Worm (Caenorhabditis elegans): ENCODE data around the gene C53D6.7.

The C53D6.7 gene

DNA sequence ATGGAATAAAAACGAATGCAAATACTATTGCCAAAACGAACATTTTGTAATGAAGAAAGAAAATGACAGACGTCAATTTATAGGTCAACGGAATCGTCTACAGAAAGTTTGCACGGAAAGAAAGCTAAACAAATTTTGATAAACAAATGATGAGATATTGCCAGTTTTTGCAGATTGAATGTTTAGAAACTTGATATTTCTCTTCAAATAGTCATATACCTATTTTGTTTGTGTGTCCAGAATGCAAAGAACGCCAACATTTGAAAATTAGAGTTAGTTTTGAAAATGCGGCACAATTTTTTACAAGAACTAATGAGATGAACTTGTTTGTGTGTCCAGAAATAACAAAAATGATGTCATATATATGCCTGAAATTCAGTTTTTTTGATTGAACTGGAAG lies 8.3 kb upstream of the C53D6.7 start, which contains the start of gene Y73F4A.1:
Gene Y73F4A.1 (minus strand): TSS at position 101 of the 400 bp plus-strand sequence.
- TF ChIP-seq dmd-9 (GFP tag; IDR thresholded peaks at IDR 0.05): no peak
- TF ChIP-seq attf-4 (tag; optimal IDR thresholded peaks at IDR 0.05): no peak

DNA sequence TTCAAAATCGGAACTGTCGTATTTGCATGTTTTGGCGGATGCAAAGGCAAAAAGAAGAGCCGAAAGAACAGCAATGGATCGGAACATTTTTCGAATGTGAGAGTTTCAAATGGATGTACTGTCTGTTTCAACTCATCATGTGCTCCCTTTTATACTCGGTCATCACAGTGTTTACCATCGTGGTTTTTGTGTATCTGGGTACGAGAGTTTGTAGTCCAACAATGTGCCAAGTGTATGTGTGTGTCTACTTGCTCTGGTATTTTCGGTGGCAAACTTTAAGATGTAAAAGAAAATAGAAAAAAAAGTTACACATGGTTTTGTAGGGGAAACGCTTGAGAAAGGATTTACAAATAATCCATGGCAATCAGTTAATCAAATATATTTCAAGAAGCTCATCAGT lies 6.3 kb upstream of the C53D6.7 start, which contains the start of gene Y73F4A.2:
Gene Y73F4A.2 (minus strand): TSS at position 124 of the 400 bp plus-strand sequence.
- TF ChIP-seq egl-43 (GFP tag; IDR thresholded peaks at IDR 0.05) (no peak), zfp-2 (tag; optimal IDR thresholded peaks at IDR 0.05) (no peak), rbr-2 (tag; optimal IDR thresholded peaks at IDR 0.05) (no peak), dpl-1 (GFP tag; optimal IDR thresholded peaks at IDR 0.05) (no peak), nhr-28 (tag; optimal IDR thresholded peaks at IDR 0.05) (peak; percentile 49), madf-5 (GFP tag; IDR thresholded peaks at IDR 0.05) (no peak), mep-1 (tag; optimal IDR thresholded peaks at IDR 0.05) (no peak), Y105C5A.15 (GFP tag; IDR thresholded peaks at IDR 0.05) (no peak), ceh-32 (tag; optimal IDR thresholded peaks at IDR 0.05; ENCODE audit: poor library complexity) (no peak)

DNA sequence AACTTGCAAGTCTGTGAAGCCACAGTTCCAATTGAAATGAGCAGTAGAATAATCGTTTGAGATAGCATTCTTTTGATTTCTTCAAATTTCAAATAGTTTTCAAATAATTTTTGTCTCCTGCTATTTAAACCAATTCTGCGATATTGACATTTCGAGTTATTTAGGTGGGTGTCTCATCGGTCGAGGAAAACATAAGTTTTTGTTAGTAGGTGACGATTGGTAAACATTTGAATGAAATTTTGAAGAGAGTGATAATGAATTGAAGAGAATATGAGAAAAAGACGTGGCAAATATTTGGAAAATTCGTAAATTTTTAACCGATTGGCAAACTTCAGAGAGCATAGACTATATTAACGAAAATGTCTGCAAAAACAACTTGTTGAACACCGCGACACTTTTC lies 3.4 kb upstream of the C53D6.7 start, which contains the start of gene Y73F4A.3:
Gene Y73F4A.3 (minus strand): TSS at position 101 of the 400 bp plus-strand sequence.
- TF ChIP-seq T20F7.1 (GFP tag; optimal IDR thresholded peaks at IDR 0.05) (no peak), T26A8.4 (GFP tag; IDR thresholded peaks at IDR 0.05) (no peak), R02D3.7 (tag; optimal IDR thresholded peaks at IDR 0.05) (no peak), ceh-20 (GFP tag; IDR thresholded peaks at IDR 0.05) (no peak), zfp-3 (GFP tag; conservative IDR thresholded peaks at IDR 0.05) (no peak), Y5F2A.4 (GFP tag; optimal IDR thresholded peaks at IDR 0.05) (no peak), skn-1 (tag; optimal IDR thresholded peaks at IDR 0.05) (no peak), cey-2 (tag; optimal IDR thresholded peaks at IDR 0.05; ENCODE audit: borderline replicate concordance, insufficient read depth) (no peak), F26F4.8 (GFP tag; conservative IDR thresholded peaks at IDR 0.05) (no peak)

DNA sequence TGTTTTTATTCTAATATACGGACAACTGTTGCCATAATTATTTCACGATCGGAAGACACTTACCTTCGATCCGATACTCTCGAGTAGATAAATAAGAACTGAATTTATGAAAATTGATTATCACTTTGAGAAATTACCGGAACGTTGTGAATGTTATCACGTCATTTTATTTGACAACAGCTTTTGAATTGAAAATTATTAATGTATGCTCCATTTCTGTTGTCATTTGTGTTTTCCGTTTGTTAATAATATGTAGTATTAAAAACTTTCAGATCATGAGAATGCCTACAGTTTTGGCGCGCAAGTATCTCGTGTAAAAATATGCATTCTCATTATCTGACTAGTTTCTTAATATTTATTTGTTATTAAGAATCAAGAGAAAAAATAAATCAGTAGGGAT lies 2.6 kb downstream of the C53D6.7 start, which contains the start of gene C53D6.10:
Gene C53D6.10 (minus strand): TSS at position 101 of the 400 bp plus-strand sequence.
- TF ChIP-seq F26F4.8 (GFP tag; conservative IDR thresholded peaks at IDR 0.05) (no peak), lin-13 (GFP tag; optimal IDR thresholded peaks at IDR 0.05) (no peak), D1046.2 (GFP tag; IDR thresholded peaks at IDR 0.05) (no peak), php-3 (GFP tag; IDR thresholded peaks at IDR 0.05) (no peak), duxl-1 (tag; optimal IDR thresholded peaks at IDR 0.05; ENCODE audit: poor library complexity) (no peak), lsy-2 (tag; optimal IDR thresholded peaks at IDR 0.05) (no peak), Y48G9A.11 (GFP tag; IDR thresholded peaks at IDR 0.05) (no peak), lir-3 (tag; optimal IDR thresholded peaks at IDR 0.05) (no peak), dmd-9 (GFP tag; IDR thresholded peaks at IDR 0.05) (no peak), rbr-2 (tag; optimal IDR thresholded peaks at IDR 0.05) (no peak), Y75B8A.6 (GFP tag; IDR thresholded peaks at IDR 0.05) (no peak), daf-16 (GFP tag; optimal IDR thresholded peaks at IDR 0.05) (no peak), daf-16 (tag; optimal IDR thresholded peaks at IDR 0.05) (no peak), tag-97 (GFP tag; IDR thresholded peaks at IDR 0.05) (no peak)

DNA sequence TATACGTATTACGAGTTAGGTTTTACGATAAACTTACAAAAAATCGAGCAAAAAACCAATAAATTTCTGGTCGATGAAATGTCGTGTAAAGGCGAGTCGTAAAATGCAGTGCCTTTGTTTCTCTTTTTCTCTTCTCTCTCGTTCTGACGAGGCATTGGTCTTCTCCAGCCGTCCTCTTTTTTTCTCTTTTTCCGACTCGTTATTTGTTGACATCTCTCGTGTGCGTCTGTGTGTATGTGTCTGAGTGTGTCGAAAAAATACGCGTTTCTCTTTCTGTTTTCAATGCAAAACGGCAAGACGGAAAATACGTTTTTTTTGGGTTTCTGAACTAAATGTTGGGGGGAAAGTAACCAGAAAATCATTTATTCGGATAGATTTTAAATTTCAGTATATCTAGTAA lies 4.4 kb downstream of the C53D6.7 start, which contains the start of gene C53D6.6:
Gene C53D6.6 (minus strand): TSS at position 118 of the 400 bp plus-strand sequence.
- TF ChIP-seq daf-16 (GFP tag; optimal IDR thresholded peaks at IDR 0.05) (no peak), daf-16 (tag; optimal IDR thresholded peaks at IDR 0.05) (peak; percentile 68), fos-1 (tag; optimal IDR thresholded peaks at IDR 0.05) (no peak), unc-62 (GFP tag; optimal IDR thresholded peaks at IDR 0.05 in 1 of 2) (peak in 1 of 2 experiments; percentile 6), unc-62 (tag; optimal IDR thresholded peaks at IDR 0.05) (no peak), lin-13 (GFP tag; optimal IDR thresholded peaks at IDR 0.05) (no peak), zag-1 (tag; optimal IDR thresholded peaks at IDR 0.05) (no peak), aha-1 (tag) (peak; percentile 26), nhr-48 (tag; optimal IDR thresholded peaks at IDR 0.05) (no peak), pha-4 (GFP tag; IDR thresholded peaks at IDR 0.05) (no peak), pha-4 (tag; optimal IDR thresholded peaks at IDR 0.05) (peak; percentile 4), F37D6.2 (tag; optimal IDR thresholded peaks at IDR 0.05) (no peak)

All from whole organism, L4 larva.